Worm (Caenorhabditis elegans): ENCODE measurements around the gene mes-2.
"Not testable (repeated sequence)": the region's sequence is repeated elsewhere in the genome, so short reads cannot be mapped to it uniquely, and the experiment has no call there.

The mes-2 gene

DNA sequence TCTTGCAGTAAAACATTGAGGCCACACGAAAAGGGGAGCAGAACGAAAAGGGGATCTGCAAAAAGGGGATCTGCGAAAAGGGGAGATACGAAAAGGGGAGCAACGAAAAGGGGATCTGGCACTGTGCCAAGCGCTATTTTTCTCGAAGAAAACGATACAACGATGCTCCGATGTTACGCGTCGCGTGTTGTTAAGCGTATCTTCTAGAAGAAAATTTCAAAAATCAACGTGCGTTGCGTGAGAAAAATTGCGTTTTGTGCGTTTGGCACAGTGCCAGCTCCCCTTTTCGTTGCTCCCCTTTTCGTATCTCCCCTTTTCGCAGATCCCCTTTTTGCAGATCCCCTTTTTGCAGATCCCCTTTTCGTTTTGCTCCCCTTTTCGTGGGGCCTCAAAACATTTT lies 37.5 kb upstream of the mes-2 start, which contains the start of gene Y54G11A.9:
Gene Y54G11A.9 (minus strand): TSS at position 196 of the 400 bp plus-strand sequence.
- not testable (repeated sequence) for TF ChIP-seq rcor-1 (GFP tag; IDR thresholded peaks at IDR 0.05); madf-10 (tag; optimal IDR thresholded peaks at IDR 0.05); madf-3 (GFP tag; IDR thresholded peaks at IDR 0.05)

DNA sequence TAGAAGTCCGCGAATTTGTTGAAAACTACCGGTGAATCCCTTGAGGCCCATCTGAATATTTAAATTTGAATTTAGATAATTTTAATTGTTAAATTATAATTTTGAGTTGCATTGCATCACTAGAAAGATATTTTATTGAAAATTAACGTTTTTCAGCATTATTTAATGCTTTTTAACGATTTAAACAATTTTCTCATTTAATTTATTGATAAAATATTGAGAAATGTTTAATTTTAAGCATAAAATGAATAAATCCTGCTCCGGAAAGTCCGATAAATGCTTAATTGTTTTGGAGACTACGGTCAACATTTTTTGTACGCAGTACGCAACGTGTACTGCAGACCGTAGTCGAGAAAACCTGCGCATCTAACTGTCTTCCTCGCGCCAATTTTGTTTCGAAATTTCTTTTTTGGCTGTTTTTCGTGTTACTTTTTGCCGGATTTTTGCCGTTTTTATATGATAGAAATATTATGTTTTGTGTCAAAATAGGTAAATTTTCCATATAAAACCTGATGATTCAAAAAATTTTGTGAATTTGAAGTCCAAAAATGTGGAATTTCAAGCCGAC lies 34.3 kb upstream of the mes-2 start, which contains the start of the genes Y54G11A.17, lin-7 and elof-1:
Gene Y54G11A.17 (minus strand): TSS at position 51 of the 568 bp plus-strand sequence.
Gene lin-7 (minus strand): TSS at position 51 of the 568 bp plus-strand sequence.
Gene elof-1 (plus strand): TSS at position 383 of the 568 bp plus-strand sequence.
- TF ChIP-seq B0261.1 (tag; optimal IDR thresholded peaks at IDR 0.05): no peak
- TF ChIP-seq him-1 (tag; optimal IDR thresholded peaks at IDR 0.05): no peak
- no peak for TF ChIP-seq aptf-2 (GFP tag; conservative IDR thresholded peaks at IDR 0.05)
- no peak for TF ChIP-seq F10E7.11 (tag; optimal IDR thresholded peaks at IDR 0.05)
- no peak for TF ChIP-seq dpff-1 (tag; optimal IDR thresholded peaks at IDR 0.05)
- TF ChIP-seq attf-6 (GFP tag; IDR thresholded peaks at IDR 0.05): no peak
- peak; percentile 97 for TF ChIP-seq lsl-1 (GFP tag; optimal IDR thresholded peaks at IDR 0.05)
- TF ChIP-seq F49E8.2 (tag; optimal IDR thresholded peaks at IDR 0.05; ENCODE audit: insufficient read depth): peak; percentile 83
- TF ChIP-seq F37B4.10 (GFP tag; IDR thresholded peaks at IDR 0.05): no peak
- TF ChIP-seq ceh-40 (GFP tag; IDR thresholded peaks at IDR 0.05): no peak
- TF ChIP-seq ceh-91 (GFP tag; IDR thresholded peaks at IDR 0.05): peak; percentile 50
- no peak for TF ChIP-seq nhr-179 (tag; optimal IDR thresholded peaks at IDR 0.05)
- peak; percentile 55; the same call in 1 of the 2 replicates for TF ChIP-seq rcor-1 (GFP tag; IDR thresholded peaks at IDR 0.05)
- TF ChIP-seq bed-2 (GFP tag; IDR thresholded peaks at IDR 0.05): no peak
- TF ChIP-seq lir-1 (GFP tag; conservative IDR thresholded peaks at IDR 0.05): no peak; the same call in 1 of the 2 replicates
- TF ChIP-seq nhr-90 (tag; optimal IDR thresholded peaks at IDR 0.05): no peak
- no peak for TF ChIP-seq hlh-12 (tag; optimal IDR thresholded peaks at IDR 0.05)
- TF ChIP-seq madf-6 (GFP tag; IDR thresholded peaks at IDR 0.05): peak; percentile 75
- TF ChIP-seq Y67H2A.10 (GFP tag; conservative IDR thresholded peaks at IDR 0.05): peak; percentile 77; the same call in 1 of the 2 replicates
- no peak for TF ChIP-seq hsf-1 (GFP tag; IDR thresholded peaks at IDR 0.05)
- TF ChIP-seq Y56A3A.18 (GFP tag; IDR thresholded peaks at IDR 0.05): 0 out of 2 replicates have a peak, but pooled peaks have one; percentile 20
- TF ChIP-seq ztf-25 (GFP tag; IDR thresholded peaks at IDR 0.05): no peak
- TF ChIP-seq hrde-1 (tag; optimal IDR thresholded peaks at IDR 0.05; ENCODE audit: borderline replicate concordance): no peak
- peak; percentile 71 for TF ChIP-seq pbrm-1 (GFP tag; IDR thresholded peaks at IDR 0.05)
- no peak for TF ChIP-seq nfya-1 (tag; optimal IDR thresholded peaks at IDR 0.05; ENCODE audit: borderline replicate concordance, insufficient read depth)
- no peak for TF ChIP-seq repo-1 (tag; optimal IDR thresholded peaks at IDR 0.05)
- peak; percentile 73 for TF ChIP-seq lin-40 (tag; optimal IDR thresholded peaks at IDR 0.05)
- TF ChIP-seq Y53G8AR.9 (GFP tag; conservative IDR thresholded peaks at IDR 0.05): peak; percentile 77; the same call in 1 of the 2 replicates
- TF ChIP-seq aptf-3 (GFP tag; IDR thresholded peaks at IDR 0.05): no peak
- peak; percentile 96 for TF ChIP-seq attf-5 (GFP tag; optimal IDR thresholded peaks at IDR 0.05)
- TF ChIP-seq F33H1.4 (GFP tag; IDR thresholded peaks at IDR 0.05): peak; percentile 73
- no peak for TF ChIP-seq nfya-2 (GFP tag; IDR thresholded peaks at IDR 0.05)
- peak; percentile 73 for TF ChIP-seq K12H6.12 (tag; optimal IDR thresholded peaks at IDR 0.05)
- no peak for TF ChIP-seq atf-7 (tag; optimal IDR thresholded peaks at IDR 0.05)
- TF ChIP-seq sdz-38 (tag; optimal IDR thresholded peaks at IDR 0.05): no peak
- peak; percentile 81 for TF ChIP-seq B0019.2 (GFP tag; conservative IDR thresholded peaks at IDR 0.05)
- peak; percentile 42 for TF ChIP-seq athp-1 (tag; optimal IDR thresholded peaks at IDR 0.05)
- peak; percentile 21 for TF ChIP-seq rpc-1 (optimal IDR thresholded peaks at IDR 0.05)
- no peak for TF ChIP-seq rpc-1 (tag; optimal IDR thresholded peaks at IDR 0.05)
- peak; percentile 77; the same call in 1 of the 2 replicates for TF ChIP-seq nfyb-1 (GFP tag; IDR thresholded peaks at IDR 0.05)
- TF ChIP-seq xnd-1 (tag; optimal IDR thresholded peaks at IDR 0.05): peak; percentile 28
- TF ChIP-seq tlf-1 (GFP tag; optimal IDR thresholded peaks at IDR 0.05): peak; percentile 76
- TF ChIP-seq cebp-1 (GFP tag; IDR thresholded peaks at IDR 0.05): peak; percentile 85
- peak; percentile 92 for TF ChIP-seq cebp-1 (tag; optimal IDR thresholded peaks at IDR 0.05)
- no peak for TF ChIP-seq T07F8.4 (tag; optimal IDR thresholded peaks at IDR 0.05)
